Worm (Caenorhabditis elegans) whole organism, L3 larva: ENCODE data around the gene F43G6.17.

Experiments
- ZK546.5 ChIP-seq: sonication (generic microtip); optimal IDR thresholded peaks from 2 replicates; lab custom pipeline; 2017; ENCODE audit warnings: missing biosample characterization, missing genetic modification characterization
- aly-2 ChIP-seq: fragments of 150-350 bp; optimal IDR thresholded peaks from 2 replicates; lab custom pipeline; 2014; ENCODE audit warnings: missing biosample characterization, missing genetic modification characterization
- ceh-16 ChIP-seq: sonication (generic microtip); optimal IDR thresholded peaks from 2 replicates; lab custom pipeline; 2017; ENCODE audit warnings: missing biosample characterization, missing genetic modification characterization
- ceh-9 ChIP-seq: sonication (generic microtip); optimal IDR thresholded peaks from 2 replicates; lab custom pipeline; 2018; ENCODE audit warnings: missing biosample characterization, missing genetic modification characterization
- egl-27 ChIP-seq: sonication (generic microtip); optimal IDR thresholded peaks from 4 replicates; lab custom pipeline; 2017; ENCODE audit warnings: missing biosample characterization, missing genetic modification reagents, missing genetic modification characterization
- nfya-1 ChIP-seq: sonication (generic microtip); optimal IDR thresholded peaks from 2 replicates; lab custom pipeline; 2017; ENCODE audit warnings: missing genetic modification characterization, mild to moderate bottlenecking, missing compliant biosample characterization, antibody characterized with exemption, moderate library complexity; ENCODE audit not compliant: insufficient read depth
- nhr-67 ChIP-seq: fragments of 150-350 bp; optimal IDR thresholded peaks from 2 replicates; lab custom pipeline; 2014; ENCODE audit warnings: missing biosample characterization, missing genetic modification characterization
- nhr-77 ChIP-seq: fragments of 150-350 bp; optimal IDR thresholded peaks from 2 replicates; lab custom pipeline; 2014; ENCODE audit warnings: missing biosample characterization, missing genetic modification characterization
- pha-4 ChIP-seq: fragments of 150-350 bp; optimal IDR thresholded peaks from 2 replicates; lab custom pipeline; 2014; ENCODE audit warnings: missing biosample characterization, missing genetic modification reagents, missing genetic modification characterization
- snpc-4 ChIP-seq: fragments of 150-350 bp; optimal IDR thresholded peaks from 2 replicates; lab custom pipeline; 2014; ENCODE audit warnings: missing biosample characterization, missing genetic modification characterization
- tbx-2 ChIP-seq: sonication (generic microtip); optimal IDR thresholded peaks from 2 replicates; lab custom pipeline; 2016; ENCODE audit warnings: mild to moderate bottlenecking, missing genetic modification characterization, missing compliant biosample characterization
- zag-1 ChIP-seq: fragments of 150-350 bp; optimal IDR thresholded peaks from 2 replicates; lab custom pipeline; 2014; ENCODE audit warnings: missing biosample characterization, missing genetic modification characterization

DNA sequence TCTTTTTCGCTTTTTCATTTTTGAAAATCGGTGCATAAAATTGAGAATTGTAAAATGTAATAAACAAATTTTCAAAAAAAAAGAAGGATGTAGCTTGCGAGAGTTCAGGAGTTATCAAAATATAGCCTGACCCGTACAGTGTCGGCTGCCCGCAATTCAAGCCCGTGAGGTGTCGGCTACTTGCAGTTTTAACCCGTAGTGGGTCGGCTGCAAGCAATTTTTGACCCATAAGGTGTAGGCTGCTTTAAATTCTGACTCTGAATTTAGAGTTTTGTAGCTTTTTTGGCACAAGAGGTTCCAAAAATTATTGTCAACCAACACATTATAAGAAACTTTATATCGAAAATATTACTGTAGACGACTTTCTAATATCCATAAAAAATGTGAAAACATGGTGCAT lies 43.4 kb downstream of the F43G6.17 start:
- no peak for TF ChIP-seq tbx-2 (tag; lab: Kevin White, UChicago)
- TF ChIP-seq snpc-4 (tag; lab: Kevin White, UChicago), result no peak
- no peak for TF ChIP-seq pha-4 (tag; lab: Kevin White, UChicago)
- no peak for TF ChIP-seq nhr-77 (tag; lab: Kevin White, UChicago)
- TF ChIP-seq zag-1 (tag; lab: Kevin White, UChicago), result no peak
- TF ChIP-seq ZK546.5 (tag; lab: Kevin White, UChicago), result no peak
- TF ChIP-seq nfya-1, result no peak
- no peak for TF ChIP-seq ceh-9 (tag; lab: Kevin White, UChicago)
- TF ChIP-seq nhr-67, result no peak
- no peak for TF ChIP-seq egl-27 (tag; lab: Kevin White, UChicago)
- no peak for TF ChIP-seq aly-2 (tag; lab: Kevin White, UChicago)
- TF ChIP-seq ceh-16 (tag; lab: Kevin White, UChicago), result no peak
